Worm (Caenorhabditis elegans) whole organism, mixed stage, embryonic: ENCODE results near the gene M02D8.6.

Source experiments
- M03D4.4 ChIP-seq: sonication (generic microtip); optimal IDR thresholded peaks from 2 replicates; lab custom pipeline; 2017; ENCODE audit warnings: mild to moderate bottlenecking, missing genetic modification characterization, missing compliant biosample characterization
- blmp-1 ChIP-seq: fragments of 150-350 bp; optimal IDR thresholded peaks from 2 replicates; lab custom pipeline; 2014; ENCODE audit warnings: missing biosample characterization, missing genetic modification characterization
- ces-1 ChIP-seq: fragments of 150-350 bp; optimal IDR thresholded peaks from 2 replicates; lab custom pipeline; 2014; ENCODE audit warnings: missing biosample characterization, missing genetic modification reagents, missing genetic modification characterization
- lsy-2 ChIP-seq: fragments of 150-350 bp; optimal IDR thresholded peaks from 2 replicates; lab custom pipeline; 2014; ENCODE audit warnings: missing biosample characterization, missing genetic modification characterization
- mab-5 ChIP-seq: fragments of 150-350 bp; optimal IDR thresholded peaks from 2 replicates; lab custom pipeline; 2014; ENCODE audit warnings: missing biosample characterization, missing genetic modification characterization
- mep-1 ChIP-seq: fragments of 150-350 bp; optimal IDR thresholded peaks from 2 replicates; lab custom pipeline; 2017; ENCODE audit warnings: missing biosample characterization, missing genetic modification reagents, missing genetic modification characterization, inconsistent platforms
- nhr-28 ChIP-seq: fragments of 150-350 bp; optimal IDR thresholded peaks from 2 replicates; lab custom pipeline; 2014; ENCODE audit warnings: missing biosample characterization, missing genetic modification characterization
- nhr-76 ChIP-seq: sonication (generic microtip); optimal IDR thresholded peaks from 2 replicates; lab custom pipeline; 2017; ENCODE audit warnings: missing biosample characterization, missing genetic modification characterization
- pha-4 ChIP-seq: fragments of 150-350 bp; optimal IDR thresholded peaks from 2 replicates; lab custom pipeline; 2018; ENCODE audit warnings: missing biosample characterization, missing genetic modification reagents, missing genetic modification characterization
- snpc-4 ChIP-seq: fragments of 150-350 bp; optimal IDR thresholded peaks from 2 replicates; lab custom pipeline; 2014; ENCODE audit warnings: missing biosample characterization, missing genetic modification characterization
- unc-62 ChIP-seq: fragments of 150-350 bp; optimal IDR thresholded peaks from 2 replicates; lab custom pipeline; 2014; ENCODE audit warnings: missing biosample characterization, missing genetic modification reagents, missing genetic modification characterization
- ztf-11 ChIP-seq: fragments of 150-350 bp; optimal IDR thresholded peaks from 2 replicates; lab custom pipeline; 2014; ENCODE audit warnings: missing biosample characterization, missing genetic modification characterization

DNA sequence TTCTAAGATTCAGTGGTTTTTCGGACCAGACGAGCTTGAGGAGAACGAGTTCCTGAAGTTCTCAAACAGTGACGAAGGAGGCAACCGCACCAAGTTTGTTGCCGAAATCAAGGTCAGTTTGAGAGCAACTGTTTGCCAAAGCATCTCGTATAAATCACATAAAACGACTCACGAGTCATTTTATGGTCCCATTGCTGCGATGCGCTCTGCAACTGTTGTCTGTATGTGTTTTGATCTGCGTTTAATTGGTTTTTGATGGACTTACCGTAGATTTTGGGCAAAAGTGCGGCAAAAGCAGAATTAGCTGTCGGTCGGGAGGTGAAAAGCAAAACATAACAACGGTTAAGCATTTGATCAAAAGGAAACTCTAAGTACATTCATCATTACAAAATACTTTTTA is 32.3 kb upstream of the M02D8.6 start:
- TF ChIP-seq unc-62 (GFP tag; lab: Kevin White, UChicago) (peak; percentile 13), pha-4 (no peak), lsy-2 (no peak), blmp-1 (no peak), ztf-11 (no peak), nhr-76 (tag; lab: Kevin White, UChicago) (no peak), M03D4.4 (tag; lab: Kevin White, UChicago) (no peak), ces-1 (GFP tag; lab: Kevin White, UChicago) (no peak), mab-5 (tag; lab: Kevin White, UChicago) (no peak), nhr-28 (no peak), snpc-4 (tag; lab: Kevin White, UChicago) (no peak), mep-1 (tag; lab: Kevin White, UChicago) (no peak)
